Worm (Caenorhabditis elegans) whole organism, dauer: ENCODE results near the gene M163.21.

Experiments
- unc-62 ChIP-seq: sonication (generic microtip); optimal IDR thresholded peaks from 2 replicates; lab custom pipeline; 2017; ENCODE audit warnings: missing biosample characterization, missing genetic modification reagents, missing genetic modification characterization

M163.21 gene

ce11 chrX:14492441-14492840 lies 25.8 kb downstream of the M163.21 start:
- no peak for TF ChIP-seq unc-62

ce11 chrX:14495075-14495474 lies 28.4 kb downstream of the M163.21 start:
- no peak for TF ChIP-seq unc-62

- no peak for TF ChIP-seq unc-62
Observed at ce11 chrX:14495785-14496184, 29.2 kb downstream of the M163.21 start, which contains the start of gene ztf-14. Gene ztf-14 (plus strand): TSS chrX:14496085.

ce11 chrX:14496545-14496944 lies 29.9 kb downstream of the M163.21 start:
- no peak for TF ChIP-seq unc-62

- no peak for TF ChIP-seq unc-62
Observed at ce11 chrX:14499830-14500409, 33.3 kb downstream of the M163.21 start.

- no peak for TF ChIP-seq unc-62
Observed at ce11 chrX:14500422-14501058, 33.9 kb downstream of the M163.21 start.

- no peak for TF ChIP-seq unc-62
Observed at ce11 chrX:14502116-14502587, 35.5 kb downstream of the M163.21 start.

ce11 chrX:14503282-14503681 lies 36.6 kb downstream of the M163.21 start:
- TF ChIP-seq unc-62, result no peak

ce11 chrX:14503800-14504550 lies 37.3 kb downstream of the M163.21 start, which contains the start of gene M163.1:
Gene M163.1 (minus strand): TSS chrX:14503824.
- TF ChIP-seq unc-62, result no peak

ce11 chrX:14504551-14504902 lies 37.9 kb downstream of the M163.21 start:
- no peak for TF ChIP-seq unc-62

ce11 chrX:14505578-14506353 lies 39.1 kb downstream of the M163.21 start:
- TF ChIP-seq unc-62, result no peak

ce11 chrX:14507992-14508391 lies 41.4 kb downstream of the M163.21 start:
- no peak for TF ChIP-seq unc-62

- TF ChIP-seq unc-62, result no peak
Observed at ce11 chrX:14508823-14509259, 42.2 kb downstream of the M163.21 start.

- TF ChIP-seq unc-62, result no peak
Observed at ce11 chrX:14510358-14510757, 43.7 kb downstream of the M163.21 start.

ce11 chrX:14512817-14513216 lies 46.2 kb downstream of the M163.21 start, which contains the start of gene fbxa-141:
Gene fbxa-141 (minus strand): TSS chrX:14512917.
- TF ChIP-seq unc-62, result no peak

- no peak for TF ChIP-seq unc-62
Observed at ce11 chrX:14513462-14513861, 46.8 kb downstream of the M163.21 start.

- TF ChIP-seq unc-62, result no peak
Observed at ce11 chrX:14515028-14515427, 48.4 kb downstream of the M163.21 start, which contains the start of gene gcsh-1. Gene gcsh-1 (minus strand): TSS chrX:14515073.
